Worm (Caenorhabditis elegans): Measurements from ENCODE around the gene cyp-37A1.

DNA sequence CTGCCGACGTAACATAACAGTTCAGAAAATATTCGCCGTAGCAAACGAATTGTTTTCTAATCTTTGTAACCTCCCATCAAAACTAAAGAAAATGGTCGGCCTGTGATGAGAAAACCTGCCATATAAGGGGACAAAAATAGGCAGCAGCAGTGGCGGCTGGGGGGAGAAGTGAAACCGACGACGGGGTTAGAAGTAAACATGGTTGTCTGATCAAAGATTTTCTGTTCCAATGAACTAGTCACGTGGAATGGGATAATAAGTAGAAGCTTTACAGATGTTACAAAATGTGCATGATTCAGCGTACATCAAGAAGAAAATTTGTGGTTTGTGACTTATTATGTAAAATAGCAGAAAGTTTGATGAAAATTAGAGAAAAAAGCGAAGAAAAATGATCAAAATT, 28.5 kb upstream of the cyp-37A1 start:
- TF ChIP-seq him-1 (tag; optimal IDR thresholded peaks at IDR 0.05) = no peak
- TF ChIP-seq dao-5 (tag; optimal IDR thresholded peaks at IDR 0.05) = no peak
- TF ChIP-seq W03F9.2 (tag; optimal IDR thresholded peaks at IDR 0.05) = no peak
